Fruit fly (Drosophila melanogaster): Measurements from ENCODE around the gene okr.

okr gene

dm6 chr2L:2999113-2999512 lies 6.6 kb upstream of the okr start, which contains the start of gene Ccdc85 (continued):
- TF ChIP-seq CG11902 (GFP tag; optimal IDR thresholded peaks at IDR 0.05) (no peak), CG1621 (tag; optimal IDR thresholded peaks at IDR 0.05) (peak; percentile 4)

DNA sequence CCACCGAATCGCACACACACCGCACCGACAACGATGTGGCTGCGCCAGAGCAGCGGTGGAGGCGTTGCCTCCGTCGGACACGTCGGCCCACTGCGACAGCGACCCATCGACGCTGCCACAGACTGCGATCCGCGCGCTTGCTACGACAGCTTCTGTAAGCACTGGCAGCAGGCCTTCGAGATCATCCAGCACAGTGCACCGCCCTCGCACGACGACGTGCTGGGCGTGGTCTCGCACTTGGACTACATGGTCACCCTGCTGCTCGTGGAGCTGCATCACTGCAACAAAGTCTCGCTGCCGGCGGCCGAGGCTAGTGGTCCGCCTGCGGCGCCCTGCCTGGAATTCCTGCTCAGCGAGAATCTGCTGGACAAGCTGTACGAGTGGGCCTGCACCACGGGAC lies 1.1 kb upstream of the okr start:
- no peak for TF ChIP-seq Ets96B (tag; optimal IDR thresholded peaks at IDR 0.05)

DNA sequence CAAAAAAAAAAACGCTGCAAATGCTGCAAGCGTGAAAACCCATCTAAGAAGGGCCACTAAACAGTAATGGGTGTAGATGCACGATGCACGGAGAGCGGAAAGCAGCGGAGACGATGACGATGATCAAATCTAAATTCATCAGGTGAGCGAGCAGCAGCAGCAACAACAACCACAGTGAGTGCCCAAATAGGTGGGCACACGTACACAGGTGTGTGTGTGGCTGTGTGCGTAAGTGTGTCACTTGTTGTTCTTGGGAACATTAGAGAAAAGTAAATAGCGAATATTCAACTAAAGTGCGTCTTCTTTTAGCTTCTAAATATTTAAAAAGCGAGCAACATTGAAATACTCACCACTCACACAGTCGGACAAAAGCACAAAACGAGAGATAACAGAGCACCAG lies 677 bp upstream of the okr start:
- TF ChIP-seq CG8632 (GFP tag; optimal IDR thresholded peaks at IDR 0.05) (no peak), Lpt (GFP tag; optimal IDR thresholded peaks at IDR 0.05) (no peak), Smox (GFP tag; optimal IDR thresholded peaks at IDR 0.05) (no peak), CG10669 (GFP tag; optimal IDR thresholded peaks at IDR 0.05) (no peak), CG10631 (GFP tag; optimal IDR thresholded peaks at IDR 0.05) (no peak), fkh (GFP tag; optimal IDR thresholded peaks at IDR 0.05) (peak; percentile 60)

DNA sequence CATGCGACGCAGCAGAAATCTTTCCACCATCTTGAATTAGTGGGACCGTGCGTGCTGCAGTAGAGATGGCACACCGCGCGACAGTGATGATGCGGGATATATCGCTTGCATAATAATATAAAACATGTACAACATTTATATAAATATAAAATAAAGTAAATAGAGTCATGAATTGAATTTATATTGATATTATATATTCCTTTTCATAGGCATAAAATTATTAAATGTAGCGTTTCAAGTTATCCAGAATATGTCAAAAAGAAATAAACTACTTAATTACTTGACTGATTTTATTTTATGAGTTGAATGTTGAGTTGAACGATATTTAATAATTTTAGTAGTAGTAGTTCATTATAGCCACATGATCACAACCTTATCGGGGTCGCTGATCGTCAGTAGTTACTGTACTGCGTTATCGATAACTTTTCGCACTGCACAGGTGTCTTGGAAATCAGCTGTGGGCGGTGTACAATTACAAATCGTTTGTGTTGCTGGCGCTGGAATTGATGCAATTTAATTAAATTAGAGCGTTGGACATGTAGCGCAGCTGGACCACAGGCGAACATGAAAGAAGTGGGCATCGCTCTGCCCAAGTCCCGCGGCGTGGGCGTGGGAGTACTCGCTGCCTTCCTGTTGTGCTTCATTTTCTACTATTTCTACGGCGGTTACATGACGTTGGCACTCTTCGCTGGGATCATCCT lies 4.7 kb downstream of the okr start, which contains the start of the genes Chd1 and Bem46:
Gene Chd1 (minus strand): TSS at position 43 of the 701 bp plus-strand sequence.
Gene Bem46 (plus strand): TSS at position 436 of the 701 bp plus-strand sequence.
- TF ChIP-seq Ets21C (GFP tag; optimal IDR thresholded peaks at IDR 0.05) = no peak
- peak; percentile 89 for TF ChIP-seq eg (GFP tag; IDR thresholded peaks at IDR 0.05)
- no peak for TF ChIP-seq Hr38 (GFP tag; optimal IDR thresholded peaks at IDR 0.05)
- no peak for TF ChIP-seq Hr4 (GFP tag; optimal IDR thresholded peaks at IDR 0.05)
- no peak for TF ChIP-seq CG32006 (GFP tag; optimal IDR thresholded peaks at IDR 0.05)
- TF ChIP-seq Met (GFP tag; optimal IDR thresholded peaks at IDR 0.05) = no peak
- TF ChIP-seq CG3032 (tag; optimal IDR thresholded peaks at IDR 0.05) = peak; percentile 88
- TF ChIP-seq dsx (GFP tag; optimal IDR thresholded peaks at IDR 0.05; ENCODE audit: poor library complexity, severe bottlenecking) = no peak
- TF ChIP-seq CG10631 (GFP tag; optimal IDR thresholded peaks at IDR 0.05) = no peak
- no peak for TF ChIP-seq Eip93F (GFP tag; optimal IDR thresholded peaks at IDR 0.05)
- TF ChIP-seq CG6276 (GFP tag; optimal IDR thresholded peaks at IDR 0.05) = no peak
- no peak for TF ChIP-seq svp (GFP tag)
- TF ChIP-seq Eip78C (GFP tag) = no peak
- TF ChIP-seq CG6163 (GFP tag; IDR thresholded peaks at IDR 0.05) = peak; percentile 86
- TF ChIP-seq CG1621 (tag; optimal IDR thresholded peaks at IDR 0.05) = peak; percentile 68
- TF ChIP-seq dac (GFP tag; optimal IDR thresholded peaks at IDR 0.05) = peak; percentile 70
- TF ChIP-seq Blimp-1 (GFP tag; optimal IDR thresholded peaks at IDR 0.05) = no peak
- no peak for TF ChIP-seq Eip75B (GFP tag; optimal IDR thresholded peaks at IDR 0.05)
- TF ChIP-seq CG8119 (GFP tag; IDR thresholded peaks at IDR 0.05) = peak; percentile 61
- no peak for TF ChIP-seq pdm3 (GFP tag; optimal IDR thresholded peaks at IDR 0.05)
- no peak for TF ChIP-seq fd85E (GFP tag; optimal IDR thresholded peaks at IDR 0.05)
- no peak for TF ChIP-seq CG16779 (tag; optimal IDR thresholded peaks at IDR 0.05)
- no peak for TF ChIP-seq achi (GFP tag; optimal IDR thresholded peaks at IDR 0.05)
- no peak for TF ChIP-seq CG8632 (GFP tag; optimal IDR thresholded peaks at IDR 0.05)
- no peak for TF ChIP-seq CG6854 (GFP tag; optimal IDR thresholded peaks at IDR 0.05)
- no peak for TF ChIP-seq Sox102F (GFP tag; optimal IDR thresholded peaks at IDR 0.05)
- TF ChIP-seq OdsH (GFP tag; optimal IDR thresholded peaks at IDR 0.05) = no peak
- TF ChIP-seq salr (GFP tag; optimal IDR thresholded peaks at IDR 0.05) = peak in 1 of 2 experiments; percentile 69
- TF ChIP-seq CG11762 (GFP tag; optimal IDR thresholded peaks at IDR 0.05; ENCODE audit: insufficient read depth) = peak; percentile 72
- TF ChIP-seq fd59A (GFP tag; optimal IDR thresholded peaks at IDR 0.05) = peak; percentile 64
- TF ChIP-seq CG8319 (GFP tag; optimal IDR thresholded peaks at IDR 0.05) = no peak
- no peak for TF ChIP-seq CG10669 (GFP tag; optimal IDR thresholded peaks at IDR 0.05)
- TF ChIP-seq vri (GFP tag; optimal IDR thresholded peaks at IDR 0.05) = no peak
- TF ChIP-seq CG11902 (GFP tag; optimal IDR thresholded peaks at IDR 0.05) = peak; percentile 86
- TF ChIP-seq Gug (GFP tag; IDR thresholded peaks at IDR 0.05) = peak; percentile 75
- TF ChIP-seq CG11294 (GFP tag; IDR thresholded peaks at IDR 0.05) = peak; percentile 82
- no peak for TF ChIP-seq Lpt (GFP tag; optimal IDR thresholded peaks at IDR 0.05)
- TF ChIP-seq CG31627 (GFP tag; optimal IDR thresholded peaks at IDR 0.05) = peak; percentile 90
- no peak for TF ChIP-seq CG6808 (GFP tag; optimal IDR thresholded peaks at IDR 0.05)
- peak; percentile 87 for TF ChIP-seq esn (GFP tag; optimal IDR thresholded peaks at IDR 0.05)
- no peak for TF ChIP-seq Smox (GFP tag; optimal IDR thresholded peaks at IDR 0.05)
- no peak for TF ChIP-seq topi (GFP tag; optimal IDR thresholded peaks at IDR 0.05)
